Fruit fly (Drosophila melanogaster) whole organism, wandering third instar larva: ENCODE measurements around the gene CG7320.

Experiments used
- Abd-B ChIP-seq: fragments of >200 bp; optimal IDR thresholded peaks from 2 replicates; lab custom pipeline; 2017; ENCODE audit warnings: missing biosample characterization, missing genetic modification characterization
- CG32264 ChIP-seq: fragments of 200-800 bp; sonication (Bioruptor generic); optimal IDR thresholded peaks from 2 replicates; lab custom pipeline; 2016; ENCODE audit warnings: missing biosample characterization, missing genetic modification characterization
- CG9705 ChIP-seq: fragments of 200-800 bp; sonication (Bioruptor generic); optimal IDR thresholded peaks from 2 replicates; lab custom pipeline; 2018; ENCODE audit warnings: missing biosample characterization, mild to moderate bottlenecking, missing genetic modification characterization
- CrebA ChIP-seq: fragments of 200-800 bp; sonication (Bioruptor generic); optimal IDR thresholded peaks from 2 replicates; lab custom pipeline; 2016; ENCODE audit warnings: missing biosample characterization, mild to moderate bottlenecking, missing genetic modification characterization, borderline replicate concordance
- Dfd ChIP-seq: fragments of >200 bp; optimal IDR thresholded peaks from 2 replicates; lab custom pipeline; 2017; ENCODE audit warnings: missing biosample characterization, missing genetic modification characterization
- Dif ChIP-seq: fragments of 200-275, 200-300 bp; sonication (Bioruptor generic); optimal IDR thresholded peaks from 2 replicates; lab custom pipeline; 2018; ENCODE audit warnings: missing biosample characterization, missing genetic modification characterization; ENCODE audit not compliant: partially characterized antibody
- GATAd ChIP-seq: sonication (Bioruptor generic); optimal IDR thresholded peaks from 2 replicates; lab custom pipeline; 2016; ENCODE audit warnings: missing biosample characterization, missing genetic modification characterization
- HLH106 ChIP-seq: fragments of 200-800 bp; optimal IDR thresholded peaks from 3 replicates; lab custom pipeline; 2019; ENCODE audit warnings: missing biosample characterization, mild to moderate bottlenecking, missing genetic modification characterization, moderate library complexity
- Hnf4 ChIP-seq: fragments of 200-800 bp; sonication (Bioruptor generic); optimal IDR thresholded peaks from 2 replicates; lab custom pipeline; 2016; ENCODE audit warnings: missing biosample characterization, mild to moderate bottlenecking, missing genetic modification characterization
- Hr78 ChIP-seq: fragments of >200 bp; optimal IDR thresholded peaks from 2 replicates; lab custom pipeline; 2017; ENCODE audit warnings: missing biosample characterization, missing genetic modification characterization
- Hr83 ChIP-seq: fragments of 200-300 bp; sonication (Bioruptor generic); optimal IDR thresholded peaks from 2 replicates; lab custom pipeline; 2016; ENCODE audit warnings: missing biosample characterization, mild to moderate bottlenecking, missing genetic modification characterization, moderate library complexity; ENCODE audit not compliant: poor library complexity, severe bottlenecking
- Jra ChIP-seq: sonication (Bioruptor generic); optimal IDR thresholded peaks from 2 replicates; lab custom pipeline; 2016; ENCODE audit warnings: missing biosample characterization, missing genetic modification characterization
- Mio ChIP-seq: sonication (Bioruptor generic); optimal IDR thresholded peaks from 2 replicates; lab custom pipeline; 2016; ENCODE audit warnings: missing biosample characterization, missing genetic modification characterization
- Myc ChIP-seq: fragments of >200 bp; optimal IDR thresholded peaks from 2 replicates; lab custom pipeline; 2017
- N ChIP-seq: fragments of >200 bp; optimal IDR thresholded peaks from 2 replicates; lab custom pipeline; 2018; ENCODE audit warnings: missing biosample characterization, missing external identifiers, missing genetic modification characterization
- OdsH ChIP-seq: fragments of 200-800 bp; sonication (Bioruptor generic); optimal IDR thresholded peaks from 2 replicates; lab custom pipeline; 2016; ENCODE audit warnings: missing biosample characterization, mild to moderate bottlenecking, missing genetic modification characterization
- Rel ChIP-seq, 2 experiments: fragments of 200-800 bp; sonication (Bioruptor generic) in 1 of 2; optimal IDR thresholded peaks; 2 replicates in 1 of 2; 3 replicates in 1 of 2; lab custom pipeline; 2016 to 2019; ENCODE audit warnings: mild to moderate bottlenecking in 2 of 2, missing biosample characterization in 2 of 2, missing genetic modification characterization in 2 of 2, moderate library complexity in 1 of 2
- Sp1 ChIP-seq: fragments of 200-800 bp; sonication (Bioruptor generic); optimal IDR thresholded peaks from 3 replicates; lab custom pipeline; 2019; ENCODE audit warnings: missing biosample characterization, mild to moderate bottlenecking, missing genetic modification characterization, moderate library complexity
- Vsx2 ChIP-seq: fragments of 200-300, 225-300 bp; sonication (Bioruptor generic); optimal IDR thresholded peaks from 2 replicates; lab custom pipeline; 2018; ENCODE audit warnings: missing biosample characterization, missing genetic modification characterization; ENCODE audit not compliant: partially characterized antibody
- br ChIP-seq: fragments of 200-800 bp; sonication (Bioruptor generic); optimal IDR thresholded peaks from 2 replicates; lab custom pipeline; 2016; ENCODE audit warnings: missing biosample characterization, missing genetic modification characterization
- brk ChIP-seq: fragments of 200-800 bp; sonication (Bioruptor generic); optimal IDR thresholded peaks from 2 replicates; lab custom pipeline; 2016; ENCODE audit warnings: missing biosample characterization, mild to moderate bottlenecking, missing genetic modification characterization
- dl ChIP-seq, 2 experiments: fragments of 175-275, 200-275 bp in 1 of 2; fragments of 200-275 bp in 1 of 2; sonication (Bioruptor generic); optimal IDR thresholded peaks; lab custom pipeline; 2018; ENCODE audit warnings: mild to moderate bottlenecking in 2 of 2, missing biosample characterization in 2 of 2, missing genetic modification characterization in 2 of 2, moderate library complexity in 2 of 2; ENCODE audit not compliant: partially characterized antibody in 2 of 2, insufficient read depth in 1 of 2
- dmrt93B ChIP-seq: fragments of 200-800 bp; sonication (Bioruptor generic); optimal IDR thresholded peaks from 2 replicates; lab custom pipeline; 2018; ENCODE audit warnings: missing biosample characterization, mild to moderate bottlenecking, missing genetic modification characterization
- dsf ChIP-seq: sonication (Bioruptor generic); optimal IDR thresholded peaks from 2 replicates; lab custom pipeline; 2016; ENCODE audit warnings: missing biosample characterization, missing genetic modification characterization, borderline replicate concordance
- ey ChIP-seq: fragments of 200-800 bp; sonication (Bioruptor generic); optimal IDR thresholded peaks from 2 replicates; lab custom pipeline; 2016; ENCODE audit warnings: missing biosample characterization, missing genetic modification characterization
- foxo ChIP-seq, 2 experiments: fragments of 200-800 bp; sonication (Bioruptor generic); optimal IDR thresholded peaks; 2 replicates in 1 of 2; 3 replicates in 1 of 2; lab custom pipeline; 2016 to 2017; ENCODE audit warnings: missing biosample characterization in 2 of 2, missing genetic modification characterization in 2 of 2
- fru ChIP-seq: fragments of 200-800 bp; sonication (Bioruptor generic); optimal IDR thresholded peaks from 3 replicates; lab custom pipeline; 2016; ENCODE audit warnings: missing biosample characterization, mild to moderate bottlenecking, missing genetic modification characterization
- h ChIP-seq: fragments of 200-800 bp; sonication (Bioruptor generic); optimal IDR thresholded peaks from 3 replicates; lab custom pipeline; 2016; ENCODE audit warnings: missing biosample characterization, mild to moderate bottlenecking, missing genetic modification characterization
- jim ChIP-seq: fragments of 175-275, 200-325 bp; sonication (Bioruptor generic); optimal IDR thresholded peaks from 2 replicates; lab custom pipeline; 2016; ENCODE audit warnings: missing biosample characterization, mild to moderate bottlenecking, missing genetic modification characterization
- lola ChIP-seq: fragments of >200 bp; optimal IDR thresholded peaks from 2 replicates; lab custom pipeline; 2017; ENCODE audit warnings: missing biosample characterization, missing genetic modification characterization
- pan ChIP-seq: fragments of >200 bp; optimal IDR thresholded peaks from 2 replicates; lab custom pipeline; 2017
- psq ChIP-seq: fragments of 200-800 bp; sonication (Bioruptor generic); optimal IDR thresholded peaks from 3 replicates; lab custom pipeline; 2017; ENCODE audit warnings: missing biosample characterization, mild to moderate bottlenecking, missing genetic modification characterization, moderate library complexity
- rgr ChIP-seq: fragments of 200-800 bp; sonication (Bioruptor generic); optimal IDR thresholded peaks from 3 replicates; lab custom pipeline; 2016; ENCODE audit warnings: missing biosample characterization, mild to moderate bottlenecking, missing genetic modification characterization
- sage ChIP-seq: fragments of 200-800 bp; sonication (Bioruptor generic); optimal IDR thresholded peaks from 2 replicates; lab custom pipeline; 2016; ENCODE audit warnings: missing biosample characterization, mild to moderate bottlenecking, missing genetic modification characterization
- sv ChIP-seq: fragments of 200-800 bp; sonication (Bioruptor generic); optimal IDR thresholded peaks from 3 replicates; lab custom pipeline; 2016; ENCODE audit warnings: missing biosample characterization, missing genetic modification characterization
- tai ChIP-seq: sonication (Bioruptor generic); optimal IDR thresholded peaks from 2 replicates; lab custom pipeline; 2016; ENCODE audit warnings: missing biosample characterization, missing genetic modification characterization
- usp ChIP-seq: fragments of >200 bp; optimal IDR thresholded peaks from 2 replicates; lab custom pipeline; 2017; ENCODE audit warnings: missing biosample characterization, missing genetic modification characterization
- woc ChIP-seq: sonication (Bioruptor generic); optimal IDR thresholded peaks from 2 replicates; lab custom pipeline; 2016; ENCODE audit warnings: missing biosample characterization, mild to moderate bottlenecking, missing genetic modification characterization

CG7320 gene

DNA sequence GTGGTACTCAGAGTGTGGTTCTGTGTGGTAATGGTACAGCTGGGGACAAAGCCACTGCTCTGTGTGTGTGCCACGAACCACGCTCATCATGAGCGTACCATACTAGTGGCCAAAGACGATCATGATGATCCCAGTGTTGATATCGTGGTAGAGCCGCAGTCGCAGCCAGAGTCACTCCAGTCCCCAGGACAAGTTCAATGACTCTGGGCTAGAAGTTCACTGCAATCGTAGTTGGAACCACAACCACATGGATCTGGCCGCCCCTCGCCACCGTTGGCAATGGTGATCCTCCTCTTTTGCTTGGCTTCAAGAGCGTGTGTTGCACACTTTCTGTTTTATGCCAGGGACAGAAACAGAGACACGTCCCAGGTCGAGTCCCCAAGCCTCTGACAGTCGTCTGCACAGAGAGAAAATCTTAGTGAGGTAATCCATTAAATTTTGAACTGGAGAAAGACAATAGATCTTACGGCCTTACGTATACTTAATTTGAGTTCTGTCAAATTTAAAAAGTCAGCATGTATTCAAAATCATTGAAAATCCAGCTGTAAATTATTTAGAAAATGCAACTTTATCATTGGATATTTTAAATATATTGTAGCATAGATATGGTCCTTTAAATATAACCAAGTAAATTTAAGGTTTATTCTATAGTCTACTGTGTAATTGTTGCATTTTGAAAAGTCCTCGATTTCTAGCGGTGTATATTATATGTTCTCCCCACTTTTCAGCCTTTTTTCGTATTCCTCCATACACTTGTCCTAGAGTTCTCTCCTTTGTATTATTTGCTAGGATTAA is 30.8 kb downstream of the CG7320 start:
- TF ChIP-seq Jra (GFP tag; lab: Kevin White, UChicago) (no peak), pan (no peak), Hr83 (GFP tag; lab: Kevin White, UChicago) (no peak), rgr (GFP tag; lab: Kevin White, UChicago) (peak; percentile 53), Dif (GFP tag; lab: Kevin White, UChicago) (no peak), Myc (lab: Kevin White, UChicago) (no peak), woc (GFP tag; lab: Kevin White, UChicago) (peak; percentile 13), ey (peak; percentile 64), psq (GFP tag; lab: Kevin White, UChicago) (peak; percentile 63), Hnf4 (GFP tag; lab: Kevin White, UChicago) (peak; percentile 39), Sp1 (GFP tag; lab: Kevin White, UChicago) (peak; percentile 76), sv (no peak), Mio (GFP tag; lab: Kevin White, UChicago) (no peak), dsf (GFP tag; lab: Kevin White, UChicago) (no peak), Abd-B (GFP tag; lab: Kevin White, UChicago) (no peak), sage (no peak), dmrt93B (GFP tag; lab: Kevin White, UChicago) (peak; percentile 47), GATAd (no peak), OdsH (GFP tag; lab: Kevin White, UChicago) (peak; percentile 74), foxo (GFP tag; optimal IDR thresholded peaks at IDR 0.05; lab: Kevin White, UChicago) (peak in 1 of 2 experiments; percentile 72), Hr78 (GFP tag; lab: Kevin White, UChicago) (no peak), tai (GFP tag; lab: Kevin White, UChicago) (peak; percentile 10), Dfd (no peak), brk (GFP tag; lab: Kevin White, UChicago) (peak; percentile 4), br (GFP tag; lab: Kevin White, UChicago) (peak; percentile 52), CrebA (no peak), CG9705 (GFP tag; lab: Kevin White, UChicago) (no peak), h (GFP tag; lab: Kevin White, UChicago) (peak; percentile 82), jim (GFP tag; lab: Kevin White, UChicago) (no peak), N (GFP tag; lab: Kevin White, UChicago) (no peak), HLH106 (tag; lab: Kevin White, UChicago) (peak; percentile 70), fru (GFP tag; lab: Kevin White, UChicago) (peak; percentile 75), Vsx2 (GFP tag; lab: Kevin White, UChicago) (no peak), CG32264 (GFP tag; lab: Kevin White, UChicago) (no peak), Rel (GFP tag; optimal IDR thresholded peaks at IDR 0.05; lab: Kevin White, UChicago) (no peak), Rel (tag; optimal IDR thresholded peaks at IDR 0.05; lab: Kevin White, UChicago) (no peak), lola (GFP tag; lab: Kevin White, UChicago) (no peak), dl (GFP tag; optimal IDR thresholded peaks at IDR 0.05; lab: Kevin White, UChicago; ENCODE audit: insufficient read depth in 1 of 2, partially characterized antibody in 2 of 2) (no peak), usp (no peak)

- peak; percentile 71 for TF ChIP-seq woc (GFP tag; lab: Kevin White, UChicago)
- no peak for TF ChIP-seq Mio (GFP tag; lab: Kevin White, UChicago)
- TF ChIP-seq Sp1 (GFP tag; lab: Kevin White, UChicago) = peak; percentile 19
- TF ChIP-seq Dif (GFP tag; lab: Kevin White, UChicago) = peak; percentile 8
- TF ChIP-seq tai (GFP tag; lab: Kevin White, UChicago) = no peak
- TF ChIP-seq brk (GFP tag; lab: Kevin White, UChicago) = no peak
- peak; percentile 98 for TF ChIP-seq psq (GFP tag; lab: Kevin White, UChicago)
- no peak for TF ChIP-seq dsf (GFP tag; lab: Kevin White, UChicago)
- TF ChIP-seq HLH106 (tag; lab: Kevin White, UChicago) = peak; percentile 8
- TF ChIP-seq Rel (GFP tag; optimal IDR thresholded peaks at IDR 0.05; lab: Kevin White, UChicago) = no peak
- no peak for TF ChIP-seq Rel (tag; optimal IDR thresholded peaks at IDR 0.05; lab: Kevin White, UChicago)
- no peak for TF ChIP-seq sage
- peak in 1 of 2 experiments; percentile 11 for TF ChIP-seq foxo (GFP tag; optimal IDR thresholded peaks at IDR 0.05; lab: Kevin White, UChicago)
- peak; percentile 65 for TF ChIP-seq Vsx2 (GFP tag; lab: Kevin White, UChicago)
- no peak for TF ChIP-seq br (GFP tag; lab: Kevin White, UChicago)
- TF ChIP-seq sv = no peak
- no peak for TF ChIP-seq N (GFP tag; lab: Kevin White, UChicago)
- no peak for TF ChIP-seq jim (GFP tag; lab: Kevin White, UChicago)
- TF ChIP-seq rgr (GFP tag; lab: Kevin White, UChicago) = no peak
These were observed 31.9 kb downstream of the CG7320 start for dm6 chr3L:18232984-18233738.
